Fruit fly (Drosophila melanogaster): ENCODE results near the gene Npc2d.

DNA sequence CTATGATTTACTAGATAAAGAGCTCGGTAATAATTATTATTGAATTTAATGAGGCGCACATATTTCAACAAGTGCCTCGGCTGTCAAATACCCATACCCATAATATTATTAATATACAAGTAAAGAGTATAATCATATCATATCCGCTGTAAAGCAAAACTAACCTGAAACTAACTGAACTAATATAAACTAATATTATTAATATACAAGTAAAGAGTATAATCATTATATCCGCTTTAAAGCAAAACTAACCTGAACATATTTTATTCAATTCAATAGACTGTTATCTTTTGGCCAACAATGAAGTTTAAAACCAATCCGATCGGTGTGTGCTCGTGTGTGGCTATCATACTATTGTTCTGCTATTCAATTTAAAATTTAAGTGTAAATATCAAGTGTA, 10.6 kb upstream of the Npc2d start, which contains the start of gene CG33783:
- TF ChIP-seq CTCF (optimal IDR thresholded peaks at IDR 0.05) (no peak), CG8478 (optimal IDR thresholded peaks at IDR 0.05) (no peak)
